Worm (Caenorhabditis elegans): ENCODE results near the gene clh-1.

The clh-1 gene

DNA sequence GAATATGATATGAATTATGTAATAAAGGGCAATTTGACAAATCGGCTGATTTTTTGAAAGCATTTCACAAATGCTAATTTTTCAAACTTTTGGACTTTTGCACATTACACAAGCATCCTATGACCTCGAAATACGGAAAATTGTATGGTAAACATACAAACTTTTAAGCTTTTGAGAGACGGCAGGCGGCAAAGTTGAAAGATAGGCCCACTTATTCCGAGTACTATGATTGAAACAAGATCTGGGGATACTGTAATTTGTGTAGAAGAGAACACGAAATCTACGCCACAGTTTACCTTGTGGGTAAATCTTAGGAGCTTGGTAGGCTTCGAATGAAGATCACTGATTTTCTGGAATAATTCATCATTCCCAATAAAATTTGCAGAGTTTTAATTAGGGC lies 27.4 kb upstream of the clh-1 start, which contains the start of gene ZK930.6:
ZK930.6 (plus strand) TSS at position 301 of the 400 bp plus-strand sequence.
- TF ChIP-seq xbp-1 (tag; optimal IDR thresholded peaks at IDR 0.05) (no peak), fkh-10 (GFP tag; optimal IDR thresholded peaks at IDR 0.05) (no peak), skn-1 (tag; optimal IDR thresholded peaks at IDR 0.05) (no peak), lin-15B (tag; optimal IDR thresholded peaks at IDR 0.05) (no peak), alr-1 (tag; optimal IDR thresholded peaks at IDR 0.05; ENCODE audit: borderline replicate concordance) (no peak), unc-98 (GFP tag; IDR thresholded peaks at IDR 0.05) (no peak), dpl-1 (GFP tag; optimal IDR thresholded peaks at IDR 0.05) (no peak), blmp-1 (tag; optimal IDR thresholded peaks at IDR 0.05) (no peak), vab-15 (tag; optimal IDR thresholded peaks at IDR 0.05) (no peak), lir-3 (tag; optimal IDR thresholded peaks at IDR 0.05; ENCODE audit: poor library complexity) (no peak), C04F5.9 (tag; optimal IDR thresholded peaks at IDR 0.05) (no peak), C34B4.2 (tag; optimal IDR thresholded peaks at IDR 0.05) (no peak)

DNA sequence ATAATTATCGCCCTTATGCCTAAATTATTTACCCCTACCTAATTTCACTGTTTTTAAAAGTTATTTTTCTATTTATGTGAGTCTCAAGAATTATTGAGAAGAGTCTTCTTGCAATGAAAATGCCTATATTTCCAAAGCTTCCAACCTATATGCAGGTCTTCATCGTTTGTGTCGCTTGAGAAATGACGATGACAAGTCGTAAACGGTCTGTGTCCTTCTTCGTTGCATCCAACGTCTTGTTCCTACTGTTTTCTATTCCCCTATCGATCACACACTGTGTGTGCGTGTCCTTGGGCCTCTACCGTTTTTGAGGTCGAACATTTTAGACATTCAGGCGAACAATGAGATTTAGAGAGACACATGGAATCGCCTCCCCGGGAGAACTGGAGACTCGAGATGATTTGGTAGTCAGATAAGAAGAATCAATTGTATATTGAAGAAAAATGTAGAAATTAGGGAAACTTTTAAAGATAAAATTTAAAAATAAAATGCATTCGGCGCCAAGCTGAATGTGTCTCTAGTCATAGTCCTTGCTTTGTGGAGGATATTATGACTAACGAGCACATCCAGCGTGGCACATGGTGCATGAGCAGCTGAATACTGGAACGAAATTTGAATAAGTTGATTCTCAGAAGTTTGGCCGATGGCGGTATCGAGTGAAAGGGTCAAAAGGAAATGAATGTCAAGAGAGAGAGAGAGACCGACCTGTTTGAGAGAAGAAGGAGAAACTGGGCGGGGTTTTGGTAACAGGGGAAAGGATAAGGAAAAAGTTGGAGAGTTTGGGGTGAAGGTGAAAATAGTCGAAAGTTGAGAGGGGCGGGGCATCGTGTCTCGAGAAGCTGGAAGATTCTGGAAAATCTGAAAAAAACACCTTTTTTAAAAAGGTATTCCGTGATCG lies 24.4 kb upstream of the clh-1 start:
- TF ChIP-seq rnt-1 (tag; optimal IDR thresholded peaks at IDR 0.05): peak; percentile 12
- no peak for TF ChIP-seq sptf-1 (tag; optimal IDR thresholded peaks at IDR 0.05)
- peak; percentile 99 for TF ChIP-seq blmp-1 (tag; optimal IDR thresholded peaks at IDR 0.05)
- no peak for TF ChIP-seq Y116A8C.19 (tag; optimal IDR thresholded peaks at IDR 0.05; ENCODE audit: borderline replicate concordance)
- TF ChIP-seq nhr-85 (tag): peak; percentile 72
- no peak for TF ChIP-seq unc-98 (GFP tag; IDR thresholded peaks at IDR 0.05)
- TF ChIP-seq fos-1 (tag; optimal IDR thresholded peaks at IDR 0.05): no peak
- peak; percentile 52 for TF ChIP-seq ama-1 (optimal IDR thresholded peaks at IDR 0.05)
- TF ChIP-seq sup-37 (GFP tag; optimal IDR thresholded peaks at IDR 0.05): no peak
- TF ChIP-seq jun-1 (tag; optimal IDR thresholded peaks at IDR 0.05): no peak
- no peak for TF ChIP-seq hpl-2 (GFP tag; optimal IDR thresholded peaks at IDR 0.05)
- TF ChIP-seq C04F5.9 (tag; optimal IDR thresholded peaks at IDR 0.05): no peak
- TF ChIP-seq mef-2 (tag; optimal IDR thresholded peaks at IDR 0.05): no peak
- peak in 1 of 2 experiments; percentile 32 for TF ChIP-seq lsy-2 (tag; optimal IDR thresholded peaks at IDR 0.05)
- no peak for TF ChIP-seq lir-3 (tag; optimal IDR thresholded peaks at IDR 0.05; ENCODE audit: poor library complexity)
- peak in 1 of 6 experiments; percentile 9 for TF ChIP-seq elt-3 (tag; optimal IDR thresholded peaks at IDR 0.05)
- no peak for TF ChIP-seq pag-3 (tag; optimal IDR thresholded peaks at IDR 0.05; ENCODE audit: borderline replicate concordance, insufficient read depth)
- TF ChIP-seq nhr-12 (tag; optimal IDR thresholded peaks at IDR 0.05): no peak
- no peak for TF ChIP-seq fkh-4 (tag; optimal IDR thresholded peaks at IDR 0.05; ENCODE audit: borderline replicate concordance)
- TF ChIP-seq lin-35 (GFP tag; optimal IDR thresholded peaks at IDR 0.05): peak in 1 of 2 experiments; percentile 39
- no peak for TF ChIP-seq ets-5 (GFP tag; IDR thresholded peaks at IDR 0.05)
- TF ChIP-seq nhr-84 (tag; optimal IDR thresholded peaks at IDR 0.05): no peak
- no peak for TF ChIP-seq alr-1 (tag; optimal IDR thresholded peaks at IDR 0.05; ENCODE audit: borderline replicate concordance)
- peak in 1 of 3 experiments; percentile 21 for TF ChIP-seq dpl-1 (GFP tag; optimal IDR thresholded peaks at IDR 0.05)
- peak in 1 of 2 experiments; percentile 37 for TF ChIP-seq ztf-11 (tag; optimal IDR thresholded peaks at IDR 0.05)
- peak; percentile 70 for TF ChIP-seq mep-1 (tag; optimal IDR thresholded peaks at IDR 0.05)
- TF ChIP-seq skn-1 (tag; optimal IDR thresholded peaks at IDR 0.05): no peak
- no peak for TF ChIP-seq egl-27 (tag; optimal IDR thresholded peaks at IDR 0.05)
- TF ChIP-seq F16B12.6 (tag; optimal IDR thresholded peaks at IDR 0.05): no peak
- TF ChIP-seq egl-13 (tag; optimal IDR thresholded peaks at IDR 0.05): no peak
- peak; percentile 45 for TF ChIP-seq snu-23 (GFP tag; optimal IDR thresholded peaks at IDR 0.05)
- TF ChIP-seq hlh-4 (tag; optimal IDR thresholded peaks at IDR 0.05): no peak
- TF ChIP-seq efl-3 (GFP tag; optimal IDR thresholded peaks at IDR 0.05): no peak
- no peak for TF ChIP-seq tlp-1 (tag; optimal IDR thresholded peaks at IDR 0.05)
- no peak for TF ChIP-seq ceh-8 (GFP tag; optimal IDR thresholded peaks at IDR 0.05)
- no peak for TF ChIP-seq fkh-10 (GFP tag; optimal IDR thresholded peaks at IDR 0.05)
- TF ChIP-seq nhr-71 (tag; optimal IDR thresholded peaks at IDR 0.05): peak; percentile 46
- TF ChIP-seq nhr-28 (tag; optimal IDR thresholded peaks at IDR 0.05): no peak
- peak; percentile 79 for TF ChIP-seq aly-2 (tag; optimal IDR thresholded peaks at IDR 0.05)
- TF ChIP-seq lin-14 (GFP tag; optimal IDR thresholded peaks at IDR 0.05): peak; percentile 64
- TF ChIP-seq tbx-2 (tag; optimal IDR thresholded peaks at IDR 0.05): no peak
- TF ChIP-seq mdl-1 (tag; optimal IDR thresholded peaks at IDR 0.05): no peak
- TF ChIP-seq nhr-90 (tag; optimal IDR thresholded peaks at IDR 0.05; ENCODE audit: poor library complexity): peak; percentile 20
